Worm (Caenorhabditis elegans): ENCODE data around the gene F25B5.6.

F25B5.6 gene

DNA sequence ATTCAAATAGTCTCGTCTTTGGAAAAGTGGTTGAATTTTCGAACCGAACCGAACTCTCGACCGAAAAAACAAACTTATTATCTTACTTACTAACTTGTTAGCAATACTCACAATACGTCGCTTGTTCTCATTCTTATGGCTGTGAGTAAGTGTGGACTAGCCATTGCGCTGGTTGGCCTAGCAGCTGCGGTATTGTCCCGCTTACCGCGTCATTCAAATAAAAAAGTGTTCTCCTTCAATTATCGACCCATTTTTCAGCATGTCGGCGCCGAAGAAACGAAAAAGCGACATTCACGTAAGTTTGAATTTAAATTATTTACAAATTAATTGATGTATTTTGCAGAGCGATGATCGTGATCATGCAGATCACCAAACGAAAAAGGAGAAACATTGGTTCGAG, 10.5 kb upstream of the F25B5.6 start:
- TF ChIP-seq nhr-21 (tag; optimal IDR thresholded peaks at IDR 0.05) = no peak
- TF ChIP-seq ZK546.5 (tag; optimal IDR thresholded peaks at IDR 0.05) = no peak
- TF ChIP-seq nhr-237 (tag; optimal IDR thresholded peaks at IDR 0.05) = no peak
- no peak for TF ChIP-seq R02D3.7 (tag; optimal IDR thresholded peaks at IDR 0.05)
- TF ChIP-seq fos-1 (tag; optimal IDR thresholded peaks at IDR 0.05) = peak; percentile 13
- no peak for TF ChIP-seq lin-13 (GFP tag; optimal IDR thresholded peaks at IDR 0.05)
- TF ChIP-seq unc-55 (GFP tag; optimal IDR thresholded peaks at IDR 0.05) = peak; percentile 0
- peak in 1 of 2 experiments; percentile 7 for TF ChIP-seq lsy-2 (tag; optimal IDR thresholded peaks at IDR 0.05)

DNA sequence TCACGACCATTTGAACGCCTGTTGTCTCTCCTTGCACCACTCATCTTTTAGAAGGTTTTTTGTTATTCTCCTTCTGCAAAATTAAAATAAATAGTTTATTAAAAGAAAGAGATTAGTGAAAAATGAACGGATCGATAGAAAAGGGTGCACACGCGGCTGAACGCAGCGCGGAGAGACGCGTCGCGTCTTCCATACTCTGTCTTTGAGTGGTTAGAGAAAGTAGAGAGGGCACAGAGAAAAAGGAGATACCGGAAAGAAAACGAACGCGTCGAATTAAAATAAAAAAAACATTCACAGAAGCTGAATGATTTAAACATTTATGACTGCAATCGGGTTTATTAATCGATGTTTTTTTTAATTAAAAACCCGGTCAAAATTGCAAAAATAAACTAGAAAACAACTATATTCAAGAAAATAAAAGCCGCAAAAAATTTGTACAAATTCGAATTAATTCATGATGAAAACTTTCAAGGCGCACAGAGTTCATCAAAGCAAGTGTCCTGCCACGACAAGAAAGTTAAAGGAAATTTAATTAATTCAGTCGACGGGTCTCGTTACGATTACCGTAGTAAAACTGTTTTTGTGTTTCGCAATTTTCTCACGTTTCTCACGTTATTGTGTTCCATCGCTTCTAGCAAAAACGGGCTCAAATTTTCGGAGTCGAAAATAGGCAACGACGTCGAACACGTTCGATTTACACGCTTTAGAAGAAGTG, 9.8 kb upstream of the F25B5.6 start, which contains the start of the genes nono-1 and nop-1:
Gene nono-1, minus strand, starts transcription at position 75 of the 715 bp plus-strand sequence.
Gene nop-1, plus strand, starts transcription at position 551 of the 715 bp plus-strand sequence.
- no peak for TF ChIP-seq alr-1 (tag; optimal IDR thresholded peaks at IDR 0.05)
- no peak for TF ChIP-seq aly-2 (tag; optimal IDR thresholded peaks at IDR 0.05)
- TF ChIP-seq lin-13 (GFP tag; optimal IDR thresholded peaks at IDR 0.05) = peak; percentile 5
- no peak for TF ChIP-seq fos-1 (tag; optimal IDR thresholded peaks at IDR 0.05)
- no peak for TF ChIP-seq nhr-11 (tag; optimal IDR thresholded peaks at IDR 0.05)
- no peak for TF ChIP-seq peb-1 (tag; optimal IDR thresholded peaks at IDR 0.05)
- TF ChIP-seq zag-1 (tag; optimal IDR thresholded peaks at IDR 0.05) = no peak
- TF ChIP-seq nhr-12 (tag; optimal IDR thresholded peaks at IDR 0.05) = no peak
- no peak for TF ChIP-seq mbf-1 (tag; optimal IDR thresholded peaks at IDR 0.05)
- TF ChIP-seq sma-3 (GFP tag; optimal IDR thresholded peaks at IDR 0.05) = no peak
- TF ChIP-seq ZK546.5 (tag; optimal IDR thresholded peaks at IDR 0.05) = no peak
- TF ChIP-seq C34F6.9 (tag; optimal IDR thresholded peaks at IDR 0.05) = peak; percentile 58
- TF ChIP-seq lsy-2 (tag; optimal IDR thresholded peaks at IDR 0.05) = peak in 1 of 2 experiments; percentile 37
- no peak for TF ChIP-seq nhr-23 (tag; optimal IDR thresholded peaks at IDR 0.05)
- peak; percentile 10 for TF ChIP-seq ama-1 (optimal IDR thresholded peaks at IDR 0.05)
- TF ChIP-seq R02D3.7 (tag; optimal IDR thresholded peaks at IDR 0.05) = no peak
- no peak for TF ChIP-seq lin-11 (tag; optimal IDR thresholded peaks at IDR 0.05)
- no peak for TF ChIP-seq mdl-1 (tag; optimal IDR thresholded peaks at IDR 0.05)
- no peak for TF ChIP-seq elt-3 (tag; optimal IDR thresholded peaks at IDR 0.05)
- TF ChIP-seq F13H6.1 (tag; optimal IDR thresholded peaks at IDR 0.05) = no peak
- no peak for TF ChIP-seq nhr-129 (tag; optimal IDR thresholded peaks at IDR 0.05)
- no peak for TF ChIP-seq Y55F3AM.14 (GFP tag; optimal IDR thresholded peaks at IDR 0.05)
- TF ChIP-seq nhr-21 (tag; optimal IDR thresholded peaks at IDR 0.05) = no peak
- no peak for TF ChIP-seq sma-9 (GFP tag; optimal IDR thresholded peaks at IDR 0.05)
- no peak for TF ChIP-seq sma-9 (tag; optimal IDR thresholded peaks at IDR 0.05)
- TF ChIP-seq dmd-4 (tag; optimal IDR thresholded peaks at IDR 0.05) = no peak
- peak; percentile 59 for TF ChIP-seq unc-55 (GFP tag; optimal IDR thresholded peaks at IDR 0.05)
- no peak for TF ChIP-seq mab-5 (tag; optimal IDR thresholded peaks at IDR 0.05)
- TF ChIP-seq unc-39 (tag; optimal IDR thresholded peaks at IDR 0.05) = no peak
- TF ChIP-seq crh-2 (tag; optimal IDR thresholded peaks at IDR 0.05) = no peak
- no peak for TF ChIP-seq nhr-237 (tag; optimal IDR thresholded peaks at IDR 0.05)
- TF ChIP-seq sem-4 (tag; optimal IDR thresholded peaks at IDR 0.05) = no peak

DNA sequence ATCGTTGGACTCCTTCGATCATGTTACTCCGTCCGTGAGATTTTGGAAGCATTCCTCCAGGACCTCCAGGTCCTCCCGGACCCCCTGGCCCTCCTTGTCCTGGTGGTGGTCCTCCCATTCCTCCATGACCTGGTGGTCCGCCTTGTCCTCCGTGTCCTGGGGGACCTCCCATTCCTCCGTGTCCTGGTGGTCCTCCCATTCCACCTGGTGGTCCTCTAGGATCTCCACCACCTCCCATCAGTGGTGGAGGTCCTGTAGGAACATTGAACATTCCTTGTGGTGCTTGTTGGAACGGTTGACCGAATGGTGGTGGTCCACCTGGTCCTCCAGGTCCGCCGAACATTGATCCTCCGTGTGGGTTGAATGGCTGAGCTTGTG, 5.4 kb upstream of the F25B5.6 start:
- TF ChIP-seq ceh-82 (tag; optimal IDR thresholded peaks at IDR 0.05) (no peak), sma-9 (GFP tag; optimal IDR thresholded peaks at IDR 0.05) (no peak), sma-9 (tag; optimal IDR thresholded peaks at IDR 0.05) (no peak), zag-1 (tag; optimal IDR thresholded peaks at IDR 0.05) (no peak), nhr-237 (tag; optimal IDR thresholded peaks at IDR 0.05) (no peak), unc-39 (tag; optimal IDR thresholded peaks at IDR 0.05) (no peak), snpc-4 (tag; optimal IDR thresholded peaks at IDR 0.05) (no peak), elt-3 (tag; optimal IDR thresholded peaks at IDR 0.05) (no peak), mbf-1 (tag; optimal IDR thresholded peaks at IDR 0.05) (no peak), Y55F3AM.14 (GFP tag; optimal IDR thresholded peaks at IDR 0.05) (no peak), crh-2 (tag; optimal IDR thresholded peaks at IDR 0.05) (no peak), lin-11 (tag; optimal IDR thresholded peaks at IDR 0.05) (no peak), mdl-1 (tag; optimal IDR thresholded peaks at IDR 0.05) (no peak), unc-62 (GFP tag; optimal IDR thresholded peaks at IDR 0.05) (no peak), gmeb-1 (tag; optimal IDR thresholded peaks at IDR 0.05) (no peak), fos-1 (tag; optimal IDR thresholded peaks at IDR 0.05) (no peak), aly-2 (tag; optimal IDR thresholded peaks at IDR 0.05) (no peak), C34F6.9 (tag; optimal IDR thresholded peaks at IDR 0.05) (no peak), elt-1 (tag; optimal IDR thresholded peaks at IDR 0.05) (no peak)

Measured in whole organism, L2 larva.